Worm (Caenorhabditis elegans) whole organism, L4/young adult: ENCODE data around the gene Y105C5A.508.

ENCODE experiments used
- W03F9.2 ChIP-seq: fragments of 150-350 bp; optimal IDR thresholded peaks from 2 replicates; lab custom pipeline; 2014; ENCODE audit warnings: missing biosample characterization, missing genetic modification characterization
- him-1 ChIP-seq: sonication (generic microtip); optimal IDR thresholded peaks from 2 replicates; lab custom pipeline; 2016; ENCODE audit warnings: missing genotype, missing genetic modification reagents, missing genetic modification characterization, missing compliant biosample characterization

DNA sequence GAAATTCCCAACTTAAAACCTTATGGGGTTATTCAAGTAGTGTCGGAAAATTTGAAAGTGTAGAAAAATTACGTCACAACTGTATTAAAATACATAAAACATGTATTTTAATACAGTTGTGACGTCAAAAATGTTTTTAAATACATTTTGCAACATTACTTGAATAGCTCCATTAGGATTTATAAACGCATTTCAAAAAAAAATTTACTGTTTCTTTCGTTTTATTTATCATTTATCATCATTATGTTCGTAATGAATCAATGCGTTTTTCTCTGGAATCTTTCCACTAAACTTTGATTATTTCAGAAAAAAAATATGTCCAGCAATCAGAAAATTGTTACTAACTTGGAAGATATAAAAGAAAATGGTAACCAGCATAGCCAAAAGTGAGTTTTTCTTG, at the start of gene Y105C5A.508:
- no peak for TF ChIP-seq him-1 (tag; lab: Kevin White, UChicago)
- TF ChIP-seq W03F9.2 (tag; lab: Kevin White, UChicago), result no peak
